Worm (Caenorhabditis elegans): Measurements from ENCODE around the gene C45B11.8.

C45B11.8 gene

DNA sequence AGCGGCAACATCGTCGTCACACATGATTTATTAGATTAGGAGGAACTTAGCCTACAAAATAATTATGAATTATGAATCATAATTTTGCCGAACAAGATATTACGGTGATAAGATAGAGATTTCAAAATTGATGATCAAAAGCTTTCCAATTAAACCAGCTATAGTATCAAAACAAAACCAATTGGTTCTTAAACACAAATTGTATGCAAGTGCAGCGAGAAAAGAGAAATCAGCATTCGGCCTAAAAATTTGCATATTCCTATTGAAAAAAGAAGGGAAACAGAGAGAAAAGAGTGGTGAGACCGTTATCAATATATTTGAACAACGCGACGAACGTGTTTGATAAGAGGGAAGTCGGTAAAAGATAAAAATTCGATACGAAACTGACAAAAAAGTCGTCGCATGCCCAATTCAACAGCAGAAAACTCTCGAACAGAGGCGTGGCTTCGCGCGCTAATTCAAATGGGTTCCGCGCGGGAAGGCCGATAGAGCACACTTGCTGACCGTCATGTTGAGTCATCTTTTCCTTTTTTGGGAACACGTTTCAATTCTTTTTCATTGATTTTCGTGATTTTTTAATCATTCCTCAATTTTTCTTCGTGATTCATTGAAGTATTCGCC is 37.6 kb downstream of the C45B11.8 start, which contains the start of gene act-2 (continued):
- TF ChIP-seq snu-23 (GFP tag; optimal IDR thresholded peaks at IDR 0.05) (peak; percentile 92), tlp-1 (tag; optimal IDR thresholded peaks at IDR 0.05) (no peak), efl-3 (GFP tag; optimal IDR thresholded peaks at IDR 0.05) (no peak), nhr-28 (tag; optimal IDR thresholded peaks at IDR 0.05) (no peak), isw-1 (GFP tag; IDR thresholded peaks at IDR 0.05) (peak; percentile 51), fkh-8 (tag; optimal IDR thresholded peaks at IDR 0.05) (peak; percentile 87), egl-13 (tag; optimal IDR thresholded peaks at IDR 0.05) (no peak), ceh-90 (tag; optimal IDR thresholded peaks at IDR 0.05) (no peak), nhr-84 (tag; optimal IDR thresholded peaks at IDR 0.05) (no peak), zip-4 (GFP tag; optimal IDR thresholded peaks at IDR 0.05) (no peak), swsn-7 (tag; optimal IDR thresholded peaks at IDR 0.05) (peak; percentile 75), sptf-1 (tag; optimal IDR thresholded peaks at IDR 0.05) (no peak), nhr-90 (tag; optimal IDR thresholded peaks at IDR 0.05; ENCODE audit: poor library complexity) (peak; percentile 62), fkh-10 (GFP tag; optimal IDR thresholded peaks at IDR 0.05) (peak; percentile 47), jun-1 (tag; optimal IDR thresholded peaks at IDR 0.05) (peak; percentile 85), hlh-17 (GFP tag; optimal IDR thresholded peaks at IDR 0.05; ENCODE audit: borderline replicate concordance) (no peak), skn-1 (tag; optimal IDR thresholded peaks at IDR 0.05) (peak; percentile 63), lsy-2 (tag; optimal IDR thresholded peaks at IDR 0.05) (peak; percentile 61 to 74), sup-37 (GFP tag; optimal IDR thresholded peaks at IDR 0.05) (no peak), Y116A8C.19 (tag; optimal IDR thresholded peaks at IDR 0.05; ENCODE audit: borderline replicate concordance) (no peak), lin-14 (GFP tag; optimal IDR thresholded peaks at IDR 0.05) (peak; percentile 94), unc-86 (tag; optimal IDR thresholded peaks at IDR 0.05) (peak; percentile 68)

ce11 chrV:11078874-11079273 is 38.3 kb downstream of the C45B11.8 start:
- TF ChIP-seq jun-1 (tag; optimal IDR thresholded peaks at IDR 0.05) = peak; percentile 66
- TF ChIP-seq skn-1 (tag; optimal IDR thresholded peaks at IDR 0.05) = no peak

ce11 chrV:11080345-11081102 is 40.0 kb downstream of the C45B11.8 start, which contains the start of gene act-1:
Gene act-1, plus strand, starts transcription at chrV:11081052.
- TF ChIP-seq hlh-4 (tag; optimal IDR thresholded peaks at IDR 0.05) = no peak
- no peak for TF ChIP-seq ces-1 (GFP tag; optimal IDR thresholded peaks at IDR 0.05)
- no peak for TF ChIP-seq vab-15 (tag; optimal IDR thresholded peaks at IDR 0.05)
- TF ChIP-seq ets-5 (GFP tag; IDR thresholded peaks at IDR 0.05) = no peak
- peak; percentile 65 for TF ChIP-seq pqm-1 (tag; optimal IDR thresholded peaks at IDR 0.05)
- peak; percentile 60 for TF ChIP-seq dsc-1 (tag; optimal IDR thresholded peaks at IDR 0.05)
- peak; percentile 79 for TF ChIP-seq nhr-19 (GFP tag; conservative IDR thresholded peaks at IDR 0.05)
- TF ChIP-seq nhr-71 (tag; optimal IDR thresholded peaks at IDR 0.05) = peak; percentile 85
- peak; percentile 86 for TF ChIP-seq elt-2 (tag; optimal IDR thresholded peaks at IDR 0.05)
- TF ChIP-seq aly-2 (tag; optimal IDR thresholded peaks at IDR 0.05) = no peak
- TF ChIP-seq jun-1 (tag; optimal IDR thresholded peaks at IDR 0.05) = no peak
- TF ChIP-seq C34B4.2 (tag; optimal IDR thresholded peaks at IDR 0.05) = no peak
- peak; percentile 11 to 51 for TF ChIP-seq lsy-2 (tag; optimal IDR thresholded peaks at IDR 0.05)
- TF ChIP-seq lin-14 (GFP tag; optimal IDR thresholded peaks at IDR 0.05) = peak; percentile 67
- TF ChIP-seq lir-3 (tag; optimal IDR thresholded peaks at IDR 0.05; ENCODE audit: poor library complexity) = no peak
- TF ChIP-seq nhr-77 (tag; optimal IDR thresholded peaks at IDR 0.05) = peak; percentile 50
- TF ChIP-seq zip-4 (GFP tag; optimal IDR thresholded peaks at IDR 0.05) = peak; percentile 14
- peak; percentile 61 for TF ChIP-seq nhr-11 (tag; optimal IDR thresholded peaks at IDR 0.05)
- TF ChIP-seq tlp-1 (tag; optimal IDR thresholded peaks at IDR 0.05) = peak; percentile 75
- no peak for TF ChIP-seq ztf-11 (tag; optimal IDR thresholded peaks at IDR 0.05)
- TF ChIP-seq tbx-2 (tag; optimal IDR thresholded peaks at IDR 0.05) = peak; percentile 21
- TF ChIP-seq xbp-1 (tag; optimal IDR thresholded peaks at IDR 0.05) = peak; percentile 1
- peak in 1 of 2 experiments; percentile 18 for TF ChIP-seq efl-1 (optimal IDR thresholded peaks at IDR 0.05)
- peak in 1 of 2 experiments; percentile 71 for TF ChIP-seq efl-1 (GFP tag; optimal IDR thresholded peaks at IDR 0.05 in 1 of 2)
- no peak for TF ChIP-seq isw-1 (GFP tag; IDR thresholded peaks at IDR 0.05)
- TF ChIP-seq egl-13 (tag; optimal IDR thresholded peaks at IDR 0.05) = no peak
- peak; percentile 35 for TF ChIP-seq pag-3 (tag; optimal IDR thresholded peaks at IDR 0.05; ENCODE audit: borderline replicate concordance, insufficient read depth)
- TF ChIP-seq unc-130 (tag; optimal IDR thresholded peaks at IDR 0.05) = peak; percentile 19
- TF ChIP-seq swsn-7 (tag; optimal IDR thresholded peaks at IDR 0.05) = peak; percentile 48
- no peak for TF ChIP-seq zag-1 (tag; optimal IDR thresholded peaks at IDR 0.05)
- no peak for TF ChIP-seq fkh-8 (tag; optimal IDR thresholded peaks at IDR 0.05)
- peak; percentile 55 for TF ChIP-seq nhr-20 (tag; optimal IDR thresholded peaks at IDR 0.05)

Data from whole organism, L1 larva.